Fruit fly (Drosophila melanogaster) whole organism, prepupa: ENCODE data around the gene arx.

Experiments
- CG10669 ChIP-seq: fragments of 200-800 bp; sonication (Bioruptor generic); optimal IDR thresholded peaks from 3 replicates; lab custom pipeline; 2018; ENCODE audit warnings: missing biosample characterization, mild to moderate bottlenecking, missing genetic modification characterization, moderate library complexity
- CG11294 ChIP-seq: fragments of 200-800 bp; sonication (Bioruptor generic); IDR thresholded peaks from 2 replicates; pipeline ENCODE4 v1.3.6; 2022; ENCODE audit warnings: missing biosample characterization, missing genetic modification characterization
- CG11762 ChIP-seq: fragments of 200-800 bp; sonication (Bioruptor generic); optimal IDR thresholded peaks from 3 replicates; lab custom pipeline; 2016; ENCODE audit warnings: missing biosample characterization, missing genetic modification characterization; ENCODE audit not compliant: insufficient read depth
- CG15336 ChIP-seq: fragments of 200-800 bp; sonication (Bioruptor generic); IDR thresholded peaks from 2 replicates; pipeline ENCODE4 v1.3.6; 2022; ENCODE audit warnings: missing biosample characterization, missing genetic modification characterization
- CG1621 ChIP-seq: fragments of 200-800 bp; sonication (Bioruptor generic); optimal IDR thresholded peaks from 3 replicates; lab custom pipeline; 2018; ENCODE audit warnings: missing biosample characterization, mild to moderate bottlenecking, missing genetic modification characterization
- CG16779 ChIP-seq: fragments of 200-800 bp; sonication (Bioruptor generic); optimal IDR thresholded peaks from 3 replicates; lab custom pipeline; 2017; ENCODE audit warnings: missing biosample characterization, mild to moderate bottlenecking, missing genetic modification characterization
- CG31627 ChIP-seq: fragments of 200-800 bp; sonication (Bioruptor generic); optimal IDR thresholded peaks from 3 replicates; lab custom pipeline; 2016; ENCODE audit warnings: missing biosample characterization, missing genetic modification characterization
- CG32006 ChIP-seq: fragments of 200-800 bp; sonication (Bioruptor generic); optimal IDR thresholded peaks from 3 replicates; lab custom pipeline; 2017; ENCODE audit warnings: missing biosample characterization, mild to moderate bottlenecking, missing genetic modification characterization
- CG34406 ChIP-seq: fragments of 200-800 bp; sonication (Bioruptor generic); optimal IDR thresholded peaks from 3 replicates; lab custom pipeline; 2016; ENCODE audit warnings: missing biosample characterization, missing genetic modification characterization
- CG3919 ChIP-seq: fragments of 200-800 bp; sonication (Bioruptor generic); optimal IDR thresholded peaks from 3 replicates; lab custom pipeline; 2016; ENCODE audit warnings: missing biosample characterization, missing genetic modification characterization
- CG4318 ChIP-seq: fragments of 200-800 bp; sonication (Bioruptor generic); optimal IDR thresholded peaks from 3 replicates; lab custom pipeline; 2017; ENCODE audit warnings: missing biosample characterization, mild to moderate bottlenecking, missing genetic modification characterization
- CG6163 ChIP-seq: fragments of 200-800 bp; sonication (Bioruptor generic); IDR thresholded peaks from 3 replicates; pipeline ENCODE4 v1.3.6; 2022; ENCODE audit warnings: missing biosample characterization, missing genetic modification characterization
- CG6808 ChIP-seq: fragments of 200-800 bp; sonication (Bioruptor generic); optimal IDR thresholded peaks from 3 replicates; lab custom pipeline; 2017; ENCODE audit warnings: missing biosample characterization, missing genetic modification characterization, mild to moderate bottlenecking, moderate library complexity, missing genetic modification reagents
- CG7368 ChIP-seq: fragments of 200-800 bp; sonication (Bioruptor generic); optimal IDR thresholded peaks from 3 replicates; lab custom pipeline; 2016; ENCODE audit warnings: missing biosample characterization, missing genetic modification characterization
- CG8119 ChIP-seq: fragments of 200-800 bp; sonication (Bioruptor generic); IDR thresholded peaks from 3 replicates; pipeline ENCODE4 v1.3.6; 2022; ENCODE audit warnings: missing biosample characterization, missing genetic modification characterization
- CG8319 ChIP-seq: fragments of 200-800 bp; sonication (Bioruptor generic); optimal IDR thresholded peaks from 3 replicates; lab custom pipeline; 2016; ENCODE audit warnings: missing biosample characterization, missing genetic modification characterization
- Ets21C ChIP-seq: fragments of 200-800 bp; sonication (Bioruptor generic); optimal IDR thresholded peaks from 3 replicates; lab custom pipeline; 2016; ENCODE audit warnings: missing biosample characterization, missing genetic modification characterization
- Ets96B ChIP-seq: fragments of 200-800 bp; optimal IDR thresholded peaks from 2 replicates; lab custom pipeline; 2019; ENCODE audit warnings: missing biosample characterization, mild to moderate bottlenecking, missing genetic modification characterization, moderate library complexity
- Hr38 ChIP-seq: sonication (Bioruptor generic); optimal IDR thresholded peaks from 2 replicates; lab custom pipeline; 2016; ENCODE audit warnings: missing biosample characterization, missing genetic modification characterization
- Hr4 ChIP-seq: fragments of 200-800 bp; sonication (Bioruptor generic); optimal IDR thresholded peaks from 3 replicates; lab custom pipeline; 2016; ENCODE audit warnings: missing biosample characterization, missing genetic modification characterization
- Lpt ChIP-seq: fragments of 200-800 bp; sonication (Bioruptor generic); optimal IDR thresholded peaks from 3 replicates; lab custom pipeline; 2016; ENCODE audit warnings: missing biosample characterization, missing genetic modification characterization
- Met ChIP-seq: fragments of 200-800 bp; sonication (Bioruptor generic); optimal IDR thresholded peaks from 3 replicates; lab custom pipeline; 2016; ENCODE audit warnings: missing biosample characterization, missing genetic modification characterization
- Sox102F ChIP-seq: fragments of 200-800 bp; sonication (Bioruptor generic); optimal IDR thresholded peaks from 2 replicates; lab custom pipeline; 2016; ENCODE audit warnings: missing biosample characterization, mild to moderate bottlenecking, missing genetic modification characterization
- Sox14 ChIP-seq: fragments of 200-800 bp; sonication (Bioruptor generic); optimal IDR thresholded peaks from 3 replicates; lab custom pipeline; 2016; ENCODE audit warnings: missing biosample characterization, missing genetic modification characterization
- acj6 ChIP-seq: fragments of 200-800 bp; sonication (Bioruptor generic); optimal IDR thresholded peaks from 3 replicates; lab custom pipeline; 2016; ENCODE audit warnings: missing biosample characterization, missing genetic modification characterization
- cyc ChIP-seq: fragments of 200-800 bp; sonication (Bioruptor generic); optimal IDR thresholded peaks from 3 replicates; lab custom pipeline; 2016; ENCODE audit warnings: missing biosample characterization, missing genetic modification characterization
- dac ChIP-seq: fragments of 200-800 bp; sonication (Bioruptor generic); optimal IDR thresholded peaks from 2 replicates; lab custom pipeline; 2017; ENCODE audit warnings: missing biosample characterization, mild to moderate bottlenecking, missing genetic modification characterization
- dsx ChIP-seq: fragments of 200-800 bp; optimal IDR thresholded peaks from 3 replicates; lab custom pipeline; 2019; ENCODE audit warnings: missing biosample characterization, mild to moderate bottlenecking, missing genetic modification characterization, moderate library complexity; ENCODE audit not compliant: poor library complexity, severe bottlenecking
- eg ChIP-seq: fragments of 200-800 bp; sonication (Bioruptor generic); IDR thresholded peaks from 3 replicates; pipeline ENCODE4 v1.3.6; 2022; ENCODE audit warnings: missing biosample characterization, missing genetic modification characterization
- esn ChIP-seq: fragments of 200-800 bp; sonication (Bioruptor generic); optimal IDR thresholded peaks from 2 replicates; lab custom pipeline; 2016; ENCODE audit warnings: missing biosample characterization, mild to moderate bottlenecking, missing genetic modification characterization, moderate library complexity
- lz ChIP-seq: fragments of 200-800 bp; sonication (Bioruptor generic); optimal IDR thresholded peaks from 3 replicates; lab custom pipeline; 2016; ENCODE audit warnings: missing biosample characterization, missing genetic modification characterization
- net ChIP-seq: fragments of 200-800 bp; sonication (Bioruptor generic); optimal IDR thresholded peaks from 3 replicates; lab custom pipeline; 2016; ENCODE audit warnings: missing biosample characterization, missing genetic modification characterization
- salr ChIP-seq, 2 experiments: fragments of 200-800 bp; sonication (Bioruptor generic); optimal IDR thresholded peaks; 3 replicates each; lab custom pipeline; 2016 to 2018; ENCODE audit warnings: missing biosample characterization in 2 of 2, missing genetic modification characterization in 2 of 2, mild to moderate bottlenecking in 1 of 2
- spab ChIP-seq: fragments of 200-800 bp; sonication (Bioruptor generic); optimal IDR thresholded peaks from 2 replicates; lab custom pipeline; 2017; ENCODE audit warnings: missing biosample characterization, mild to moderate bottlenecking, missing genetic modification characterization, missing genetic modification reagents
- ss ChIP-seq, 2 experiments: fragments of 200-800 bp; sonication (Bioruptor generic); optimal IDR thresholded peaks; 2 replicates in 1 of 2; 3 replicates in 1 of 2; lab custom pipeline; 2017 to 2018; ENCODE audit warnings: mild to moderate bottlenecking in 2 of 2, missing biosample characterization in 2 of 2, missing genetic modification characterization in 2 of 2, moderate library complexity in 1 of 2
- svp ChIP-seq: fragments of 200-800 bp; sonication (Bioruptor generic); peaks from one replicate; lab custom pipeline; 2016; ENCODE audit warnings: missing biosample characterization, missing genetic modification characterization
- topi ChIP-seq: fragments of 200-800 bp; sonication (Bioruptor generic); optimal IDR thresholded peaks from 3 replicates; lab custom pipeline; 2016; ENCODE audit warnings: missing biosample characterization, missing genetic modification characterization
- vri ChIP-seq: fragments of 200-800 bp; sonication (Bioruptor generic); optimal IDR thresholded peaks from 3 replicates; lab custom pipeline; 2016; ENCODE audit warnings: missing biosample characterization, mild to moderate bottlenecking, missing genetic modification characterization

The arx gene

DNA sequence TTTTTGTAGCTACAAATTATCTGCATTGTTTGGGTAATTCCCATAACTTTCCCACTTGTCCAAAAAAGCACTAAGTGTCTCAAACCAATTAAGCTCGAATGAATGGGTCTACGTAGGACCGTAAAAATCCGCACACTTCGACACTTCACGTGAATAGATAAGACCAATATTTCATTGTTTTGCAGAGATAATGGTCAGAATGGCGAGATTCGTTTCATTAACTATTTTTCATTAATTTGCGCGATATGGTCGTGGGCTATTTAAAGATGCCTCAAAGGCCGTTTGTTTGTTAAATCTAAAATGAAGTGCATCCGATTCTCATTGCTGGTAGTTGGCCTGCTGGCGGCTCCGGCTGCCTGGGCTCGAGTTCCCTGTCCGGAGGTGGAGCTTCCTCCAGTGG, 15.9 kb upstream of the arx start, which contains the start of gene CG6839:
Gene CG6839, plus strand, starts transcription at position 301 of the 400 bp plus-strand sequence.
- no peak for TF ChIP-seq esn (GFP tag; lab: Kevin White, UChicago)
- TF ChIP-seq CG31627 = no peak
- no peak for TF ChIP-seq CG11294 (GFP tag; lab: Robert Waterston, UW)
- no peak for TF ChIP-seq CG11762 (GFP tag; lab: Kevin White, UChicago)
- no peak for TF ChIP-seq Lpt (GFP tag; lab: Kevin White, UChicago)
- no peak for TF ChIP-seq dac (GFP tag; lab: Kevin White, UChicago)
- no peak for TF ChIP-seq eg
- TF ChIP-seq CG4318 (GFP tag; lab: Kevin White, UChicago) = no peak
- TF ChIP-seq CG6808 (GFP tag; lab: Kevin White, UChicago) = no peak
- no peak for TF ChIP-seq CG16779 (tag; lab: Kevin White, UChicago)
- no peak for TF ChIP-seq vri (GFP tag; lab: Kevin White, UChicago)
- TF ChIP-seq, all 60 proteins: peak for 0

DNA sequence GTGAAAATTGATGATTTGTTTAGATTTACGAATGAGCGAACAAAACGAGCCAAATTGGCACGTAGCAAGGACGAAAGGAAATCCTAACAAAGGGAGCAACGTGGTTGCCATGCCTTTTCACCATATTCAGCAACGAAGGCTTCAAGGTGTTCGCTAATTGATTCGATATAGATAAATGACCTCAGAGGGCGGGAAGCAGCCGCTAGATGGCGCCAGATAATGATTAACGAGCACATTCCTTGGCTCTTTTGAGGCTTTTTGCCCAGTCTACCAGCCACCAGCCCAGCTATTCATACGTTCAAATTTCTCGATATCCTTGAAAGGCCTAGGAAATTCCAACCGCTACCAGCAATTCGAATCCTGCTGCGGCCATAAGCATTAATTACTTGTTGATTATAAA, 15.1 kb upstream of the arx start:
- no peak for TF ChIP-seq ss (GFP tag; optimal IDR thresholded peaks at IDR 0.05; lab: Kevin White, UChicago)
- TF ChIP-seq CG34406 = no peak
- no peak for TF ChIP-seq Met (GFP tag; lab: Kevin White, UChicago)
- no peak for TF ChIP-seq salr (GFP tag; optimal IDR thresholded peaks at IDR 0.05; lab: Kevin White, UChicago)
- no peak for TF ChIP-seq Sox102F (GFP tag; lab: Kevin White, UChicago)
- no peak for TF ChIP-seq Ets21C (GFP tag; lab: Kevin White, UChicago)
- TF ChIP-seq CG7368 (GFP tag; lab: Kevin White, UChicago) = no peak
- TF ChIP-seq eg = no peak
- no peak for TF ChIP-seq acj6 (GFP tag; lab: Kevin White, UChicago)
- TF ChIP-seq lz (GFP tag; lab: Kevin White, UChicago) = no peak
- TF ChIP-seq topi = no peak
- TF ChIP-seq dac (GFP tag; lab: Kevin White, UChicago) = no peak
- no peak for TF ChIP-seq CG11294 (GFP tag; lab: Robert Waterston, UW)

DNA sequence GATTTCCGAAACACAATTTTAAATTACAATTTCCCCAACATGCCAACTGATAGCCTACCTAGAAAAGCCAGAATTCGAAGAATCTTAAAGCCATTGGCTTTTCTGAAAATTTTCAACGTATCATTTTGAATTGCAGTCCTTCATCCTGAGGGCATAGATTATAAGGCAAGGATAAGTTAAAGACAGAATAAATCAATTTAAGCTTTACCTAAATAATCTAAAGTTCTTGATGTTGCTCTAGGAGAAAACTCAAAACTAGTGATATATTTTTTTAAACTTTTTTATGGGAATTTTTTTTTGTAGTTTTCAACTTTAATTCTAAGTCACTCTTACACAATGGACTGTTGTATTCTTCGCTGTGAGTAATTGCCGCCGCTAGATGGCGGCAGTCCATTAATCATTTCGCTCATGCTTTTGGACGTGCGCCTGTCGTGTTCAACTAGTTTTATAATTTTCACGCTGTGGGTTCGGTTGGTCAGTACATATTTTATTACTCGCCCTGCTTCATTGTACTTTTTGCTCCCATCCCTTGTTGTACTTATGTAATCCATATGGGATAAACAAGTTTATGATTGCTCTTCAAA, 12.8 kb upstream of the arx start, which contains the start of gene COX6AL2:
Gene COX6AL2, minus strand, starts transcription at position 51 of the 584 bp plus-strand sequence.
- TF ChIP-seq cyc = no peak
- no peak for TF ChIP-seq CG8119 (GFP tag; lab: Robert Waterston, UW)
- TF ChIP-seq eg = no peak
- TF ChIP-seq lz (GFP tag; lab: Kevin White, UChicago) = no peak
- TF ChIP-seq Sox14 (GFP tag; lab: Kevin White, UChicago) = no peak
- TF ChIP-seq CG15336 = no peak
- no peak for TF ChIP-seq CG8319 (GFP tag; lab: Kevin White, UChicago)
- no peak for TF ChIP-seq ss (GFP tag; optimal IDR thresholded peaks at IDR 0.05; lab: Kevin White, UChicago)
- no peak for TF ChIP-seq dsx (GFP tag; lab: Kevin White, UChicago)
- TF ChIP-seq esn (GFP tag; lab: Kevin White, UChicago) = no peak
- no peak for TF ChIP-seq CG3919 (GFP tag; lab: Kevin White, UChicago)
- no peak for TF ChIP-seq CG32006 (GFP tag; lab: Kevin White, UChicago)
- no peak for TF ChIP-seq salr (GFP tag; optimal IDR thresholded peaks at IDR 0.05; lab: Kevin White, UChicago)
- no peak for TF ChIP-seq spab
- no peak for TF ChIP-seq CG4318 (GFP tag; lab: Kevin White, UChicago)

DNA sequence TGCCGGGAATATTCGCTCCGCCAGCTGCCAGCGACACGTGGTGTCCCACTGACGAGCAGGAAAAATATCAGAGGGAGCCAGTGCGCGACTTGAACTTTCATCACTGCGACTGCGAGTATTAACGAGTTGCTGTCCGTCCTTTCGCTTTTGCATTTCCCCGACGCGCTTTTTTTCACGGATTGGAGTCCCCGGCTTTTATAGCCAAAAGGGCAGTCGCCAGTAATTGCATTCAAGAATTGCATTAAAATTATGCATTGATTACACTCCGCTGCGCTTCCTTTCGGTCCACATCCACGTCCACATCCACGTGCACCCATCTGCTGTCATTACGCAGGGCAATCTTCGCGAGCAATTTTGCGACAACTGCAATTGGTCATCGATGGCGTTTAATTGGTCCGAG, 9.7 kb upstream of the arx start, which contains the start of gene Ir75d:
Gene Ir75d, minus strand, starts transcription at position 101 of the 400 bp plus-strand sequence.
- TF ChIP-seq CG10669 (GFP tag; lab: Kevin White, UChicago) (no peak), Ets96B (no peak), Hr38 (no peak), CG6163 (GFP tag; lab: Robert Waterston, UW) (no peak), CG11294 (GFP tag; lab: Robert Waterston, UW) (no peak), CG8319 (GFP tag; lab: Kevin White, UChicago) (no peak), Hr4 (GFP tag; lab: Kevin White, UChicago) (no peak), CG7368 (GFP tag; lab: Kevin White, UChicago) (no peak), CG4318 (GFP tag; lab: Kevin White, UChicago) (no peak), net (GFP tag; lab: Kevin White, UChicago) (no peak), svp (no peak), dsx (GFP tag; lab: Kevin White, UChicago) (no peak), CG1621 (tag; lab: Kevin White, UChicago) (no peak)
